Worm (Caenorhabditis elegans) whole organism, mixed stage, embryonic: ENCODE results near the gene nlp-64.
"Not testable (repeated sequence)": the region's sequence is repeated elsewhere in the genome, so short reads cannot be mapped to it uniquely, and the experiment has no call there.

ENCODE experiments used
- lin-13 ChIP-seq: fragments of 150-350 bp; optimal IDR thresholded peaks from 2 replicates; lab custom pipeline; 2014; ENCODE audit warnings: missing biosample characterization, missing genetic modification characterization
- nhr-28 ChIP-seq: fragments of 150-350 bp; optimal IDR thresholded peaks from 2 replicates; lab custom pipeline; 2014; ENCODE audit warnings: missing biosample characterization, missing genetic modification characterization
- ztf-11 ChIP-seq: fragments of 150-350 bp; optimal IDR thresholded peaks from 2 replicates; lab custom pipeline; 2014; ENCODE audit warnings: missing biosample characterization, missing genetic modification characterization

- TF ChIP-seq lin-13; nhr-28 (tag; lab: Kevin White, UChicago); ztf-11 (tag; lab: Kevin White, UChicago): not testable (repeated sequence)
Measured at ce11 chrX:273912-274311, 37.2 kb downstream of the nlp-64 start, which contains the start of gene Y108F1.5.
